Fruit fly (Drosophila melanogaster): ENCODE results near the gene CG12679.

- TF ChIP-seq pita (GFP tag; optimal IDR thresholded peaks at IDR 0.05) (no peak), CG7271 (tag; optimal IDR thresholded peaks at IDR 0.05) (no peak), HmgD (GFP tag; optimal IDR thresholded peaks at IDR 0.05) (no peak), seq (GFP tag; IDR thresholded peaks at IDR 0.05) (no peak), CG9727 (GFP tag; optimal IDR thresholded peaks at IDR 0.05) (no peak)
These were observed 46.0 kb downstream of the CG12679 start, which contains the start of gene CG1504 for dm6 chrX:20330278-20330677.
